Fruit fly (Drosophila melanogaster) whole organism, embryonic: ENCODE data around the gene CG43886.

Experiments used
- Adf1 ChIP-seq: fragments of 200-800 bp; sonication (Bioruptor generic); IDR thresholded peaks from 2 replicates; pipeline ENCODE4 v1.3.6; 2022; ENCODE audit warnings: missing biosample characterization, missing genetic modification characterization
- BEAF-32 ChIP-seq: fragments of 200-800 bp; sonication (Bioruptor generic); optimal IDR thresholded peaks from 3 replicates; lab custom pipeline; 2017; ENCODE audit warnings: missing biosample characterization, missing genetic modification characterization, mild to moderate bottlenecking, moderate library complexity, missing genetic modification reagents
- Blimp-1 ChIP-seq: fragments of 200-800 bp; sonication (Bioruptor generic); optimal IDR thresholded peaks from 3 replicates; lab custom pipeline; 2018; ENCODE audit warnings: missing biosample characterization, missing genetic modification characterization, mild to moderate bottlenecking, moderate library complexity, missing genetic modification reagents
- CG10431 ChIP-seq: fragments of 200-800 bp; sonication (Bioruptor generic); optimal IDR thresholded peaks from 3 replicates; lab custom pipeline; 2018; ENCODE audit warnings: missing biosample characterization, mild to moderate bottlenecking, missing genetic modification characterization
- CG11093 ChIP-seq: fragments of 200-800 bp; sonication (Bioruptor generic); IDR thresholded peaks from 3 replicates; pipeline ENCODE4 v1.3.6; 2022; ENCODE audit warnings: missing biosample characterization, missing genetic modification characterization
- CG11247 ChIP-seq: fragments of 200-800 bp; sonication (Bioruptor generic); IDR thresholded peaks from 2 replicates; pipeline ENCODE4 v1.3.6; 2022; ENCODE audit warnings: missing biosample characterization, missing genetic modification characterization
- CG11504 ChIP-seq: fragments of 200-800 bp; sonication (Bioruptor generic); optimal IDR thresholded peaks from 3 replicates; lab custom pipeline; 2019; ENCODE audit warnings: missing biosample characterization, mild to moderate bottlenecking, missing genetic modification characterization, moderate library complexity
- CG12299 ChIP-seq: fragments of 200-800 bp; sonication (Bioruptor generic); optimal IDR thresholded peaks from 2 replicates; lab custom pipeline; 2018; ENCODE audit warnings: missing biosample characterization, mild to moderate bottlenecking, missing genetic modification characterization
- CG15073 ChIP-seq: fragments of 200-800 bp; sonication (Bioruptor generic); optimal IDR thresholded peaks from 2 replicates; lab custom pipeline; 2016; ENCODE audit warnings: missing biosample characterization, missing genetic modification characterization
- CG1602 ChIP-seq: fragments of 200-800 bp; sonication (Bioruptor generic); optimal IDR thresholded peaks from 3 replicates; lab custom pipeline; 2016; ENCODE audit warnings: missing biosample characterization, missing genetic modification characterization
- CG17359 ChIP-seq: fragments of 200-800 bp; sonication (Bioruptor generic); optimal IDR thresholded peaks from 3 replicates; lab custom pipeline; 2018; ENCODE audit warnings: missing biosample characterization, mild to moderate bottlenecking, missing genetic modification characterization, moderate library complexity
- CG17568 ChIP-seq: fragments of 200-800 bp; sonication (Bioruptor generic); optimal IDR thresholded peaks from 2 replicates; lab custom pipeline; 2018; ENCODE audit warnings: missing biosample characterization, mild to moderate bottlenecking, missing genetic modification characterization, moderate library complexity
- CG1832 ChIP-seq: fragments of 200-800 bp; sonication (Bioruptor generic); optimal IDR thresholded peaks from 2 replicates; lab custom pipeline; 2017; ENCODE audit warnings: missing biosample characterization, mild to moderate bottlenecking, missing genetic modification characterization, inconsistent platforms
- CG30431 ChIP-seq: fragments of 200-800 bp; sonication (Bioruptor generic); optimal IDR thresholded peaks from 2 replicates; lab custom pipeline; 2017; ENCODE audit warnings: missing biosample characterization, missing genetic modification characterization
- CG3065 ChIP-seq: fragments of 200-800 bp; sonication (Bioruptor generic); optimal IDR thresholded peaks from 2 replicates; lab custom pipeline; 2016; ENCODE audit warnings: missing biosample characterization, missing genetic modification characterization
- CG7745 ChIP-seq: fragments of 200-800 bp; sonication (Bioruptor generic); optimal IDR thresholded peaks from 2 replicates; lab custom pipeline; 2018; ENCODE audit warnings: missing biosample characterization, mild to moderate bottlenecking, missing genetic modification characterization, moderate library complexity
- CG9817 ChIP-seq: fragments of 200-800 bp; sonication (Bioruptor generic); optimal IDR thresholded peaks from 2 replicates; lab custom pipeline; 2018; ENCODE audit warnings: missing biosample characterization, mild to moderate bottlenecking, missing genetic modification characterization, moderate library complexity
- Fer1 ChIP-seq: fragments of 200-800 bp; sonication (Bioruptor generic); optimal IDR thresholded peaks from 2 replicates; lab custom pipeline; 2017; ENCODE audit warnings: missing biosample characterization, mild to moderate bottlenecking, missing genetic modification characterization
- Fer2 ChIP-seq: fragments of 200-800 bp; sonication (Bioruptor generic); optimal IDR thresholded peaks from 2 replicates; lab custom pipeline; 2018; ENCODE audit warnings: missing biosample characterization, mild to moderate bottlenecking, missing genetic modification characterization, moderate library complexity
- HLH4C ChIP-seq: fragments of 200-800 bp; sonication (Bioruptor generic); IDR thresholded peaks from 3 replicates; pipeline ENCODE4 v1.3.6; 2022; ENCODE audit warnings: missing biosample characterization, missing genetic modification characterization; ENCODE audit not compliant: partially characterized antibody
- Hand ChIP-seq: fragments of 200-800 bp; sonication (Bioruptor generic); optimal IDR thresholded peaks from 2 replicates; lab custom pipeline; 2017; ENCODE audit warnings: mild to moderate bottlenecking, missing biosample characterization, missing genetic modification reagents, missing genetic modification characterization
- HmgZ ChIP-seq: fragments of 200-800 bp; sonication (Bioruptor generic); optimal IDR thresholded peaks from 2 replicates; lab custom pipeline; 2018; ENCODE audit warnings: missing biosample characterization, mild to moderate bottlenecking, missing genetic modification characterization
- Hmr ChIP-seq: fragments of 200-800 bp; sonication (Bioruptor generic); optimal IDR thresholded peaks from 3 replicates; lab custom pipeline; 2017; ENCODE audit warnings: mild to moderate bottlenecking, missing biosample characterization, missing genetic modification reagents, missing genetic modification characterization
- Hr51 ChIP-seq, 2 experiments: fragments of 200-800 bp; sonication (Bioruptor generic); optimal IDR thresholded peaks; 2 replicates in 1 of 2; 3 replicates in 1 of 2; lab custom pipeline; 2016 to 2018; ENCODE audit warnings: missing biosample characterization in 2 of 2, missing genetic modification characterization in 2 of 2, mild to moderate bottlenecking in 1 of 2, moderate library complexity in 1 of 2
- Hsf ChIP-seq: fragments of 200-800 bp; sonication (Bioruptor generic); optimal IDR thresholded peaks from 3 replicates; lab custom pipeline; 2016; ENCODE audit warnings: missing biosample characterization, missing genetic modification characterization
- Pdp1 ChIP-seq, 2 experiments: fragments of 200-800 bp; sonication (Bioruptor generic); optimal IDR thresholded peaks; 3 replicates each; lab custom pipeline; 2016; ENCODE audit warnings: missing biosample characterization in 2 of 2, missing genetic modification characterization in 2 of 2, mild to moderate bottlenecking in 1 of 2, moderate library complexity in 1 of 2
- Ravus ChIP-seq: fragments of 200-800 bp; sonication (Bioruptor generic); IDR thresholded peaks from 2 replicates; pipeline ENCODE4 v1.3.6; 2022; ENCODE audit warnings: missing biosample characterization, missing genetic modification characterization
- ara ChIP-seq: fragments of 200-800 bp; sonication (Bioruptor generic); IDR thresholded peaks from 2 replicates; pipeline ENCODE4 v1.3.6; 2022; ENCODE audit warnings: missing biosample characterization, missing genetic modification characterization
- ase ChIP-seq: fragments of 200-800 bp; sonication (Bioruptor generic); IDR thresholded peaks from 3 replicates; pipeline ENCODE4 v1.3.6; 2022; ENCODE audit warnings: missing biosample characterization, missing genetic modification characterization
- bab2 ChIP-seq: fragments of 200-800 bp; sonication (Bioruptor generic); optimal IDR thresholded peaks from 2 replicates; lab custom pipeline; 2016; ENCODE audit warnings: missing biosample characterization, missing genetic modification characterization
- bcd ChIP-seq: fragments of 200-800 bp; sonication (Bioruptor generic); optimal IDR thresholded peaks from 2 replicates; lab custom pipeline; 2017; ENCODE audit warnings: missing biosample characterization, mild to moderate bottlenecking, missing genetic modification characterization
- chm ChIP-seq: fragments of 200-800 bp; sonication (Bioruptor generic); IDR thresholded peaks from 2 replicates; pipeline ENCODE4 v1.3.6; 2022; ENCODE audit warnings: missing biosample characterization, missing genetic modification characterization
- danr ChIP-seq: fragments of 200-800 bp; sonication (Bioruptor generic); IDR thresholded peaks from 2 replicates; pipeline ENCODE4 v1.3.6; 2022; ENCODE audit warnings: missing biosample characterization, missing genetic modification characterization
- emc ChIP-seq: fragments of 200-800 bp; sonication (Bioruptor generic); optimal IDR thresholded peaks from 2 replicates; lab custom pipeline; 2016; ENCODE audit warnings: missing biosample characterization, missing genetic modification characterization
- hb ChIP-seq: fragments of 200-800 bp; sonication (Bioruptor generic); IDR thresholded peaks from 3 replicates; pipeline ENCODE4 v1.3.6; 2022; ENCODE audit warnings: missing biosample characterization, missing genetic modification characterization; ENCODE audit not compliant: partially characterized antibody
- jigr1 ChIP-seq: fragments of 200-800 bp; sonication (Bioruptor generic); IDR thresholded peaks from 3 replicates; pipeline ENCODE4 v1.3.6; 2022; ENCODE audit warnings: missing biosample characterization, missing genetic modification characterization
- kay ChIP-seq: fragments of 200-800 bp; sonication (Bioruptor generic); optimal IDR thresholded peaks from 2 replicates; lab custom pipeline; 2016; ENCODE audit warnings: missing biosample characterization, missing genetic modification characterization
- nerfin-2 ChIP-seq: fragments of 200-800 bp; sonication (Bioruptor generic); IDR thresholded peaks from 2 replicates; pipeline ENCODE4 v1.3.6; 2022; ENCODE audit warnings: missing biosample characterization, missing genetic modification characterization; ENCODE audit not compliant: partially characterized antibody
- nom ChIP-seq: fragments of 200-800 bp; sonication (Bioruptor generic); optimal IDR thresholded peaks from 2 replicates; lab custom pipeline; 2017; ENCODE audit warnings: missing biosample characterization, missing genetic modification characterization, mild to moderate bottlenecking, moderate library complexity, missing genetic modification reagents
- pum ChIP-seq: fragments of 200-800 bp; sonication (Bioruptor generic); optimal IDR thresholded peaks from 2 replicates; lab custom pipeline; 2016; ENCODE audit warnings: missing biosample characterization, missing genetic modification characterization
- salm ChIP-seq: fragments of 200-800 bp; sonication (Bioruptor generic); optimal IDR thresholded peaks from 2 replicates; lab custom pipeline; 2018; ENCODE audit warnings: missing biosample characterization, mild to moderate bottlenecking, missing genetic modification characterization
- sens ChIP-seq: fragments of 200-800 bp; sonication (Bioruptor generic); peaks from one replicate; lab custom pipeline; 2016; ENCODE audit warnings: missing biosample characterization, missing genetic modification characterization
- slbo ChIP-seq: fragments of 200-800 bp; sonication (Bioruptor generic); IDR thresholded peaks from 2 replicates; pipeline ENCODE4 v1.3.6; 2022; ENCODE audit warnings: missing biosample characterization, missing genetic modification characterization
- ssp ChIP-seq: fragments of 200-800 bp; sonication (Bioruptor generic); IDR thresholded peaks from 2 replicates; pipeline ENCODE4 v1.3.6; 2022; ENCODE audit warnings: missing biosample characterization, missing genetic modification characterization
- tap ChIP-seq: fragments of 200-800 bp; optimal IDR thresholded peaks from 3 replicates; lab custom pipeline; 2019; ENCODE audit warnings: missing biosample characterization, mild to moderate bottlenecking, missing genetic modification characterization, moderate library complexity
- trh ChIP-seq: fragments of 200-800 bp; sonication (Bioruptor generic); optimal IDR thresholded peaks from 2 replicates; lab custom pipeline; 2016; ENCODE audit warnings: missing biosample characterization, missing genetic modification characterization
- vvl ChIP-seq: fragments of 200-800 bp; sonication (Bioruptor generic); IDR thresholded peaks from 2 replicates; pipeline ENCODE4 v1.3.6; 2022; ENCODE audit warnings: missing biosample characterization, missing genetic modification characterization
- wek ChIP-seq: fragments of 200-800 bp; sonication (Bioruptor generic); optimal IDR thresholded peaks from 3 replicates; lab custom pipeline; 2018; ENCODE audit warnings: missing biosample characterization, mild to moderate bottlenecking, missing genetic modification characterization, moderate library complexity
- zfh2 ChIP-seq: fragments of 200-800 bp; sonication (Bioruptor generic); optimal IDR thresholded peaks from 2 replicates; lab custom pipeline; 2016; ENCODE audit warnings: missing biosample characterization, missing genetic modification characterization

Gene CG43886

DNA sequence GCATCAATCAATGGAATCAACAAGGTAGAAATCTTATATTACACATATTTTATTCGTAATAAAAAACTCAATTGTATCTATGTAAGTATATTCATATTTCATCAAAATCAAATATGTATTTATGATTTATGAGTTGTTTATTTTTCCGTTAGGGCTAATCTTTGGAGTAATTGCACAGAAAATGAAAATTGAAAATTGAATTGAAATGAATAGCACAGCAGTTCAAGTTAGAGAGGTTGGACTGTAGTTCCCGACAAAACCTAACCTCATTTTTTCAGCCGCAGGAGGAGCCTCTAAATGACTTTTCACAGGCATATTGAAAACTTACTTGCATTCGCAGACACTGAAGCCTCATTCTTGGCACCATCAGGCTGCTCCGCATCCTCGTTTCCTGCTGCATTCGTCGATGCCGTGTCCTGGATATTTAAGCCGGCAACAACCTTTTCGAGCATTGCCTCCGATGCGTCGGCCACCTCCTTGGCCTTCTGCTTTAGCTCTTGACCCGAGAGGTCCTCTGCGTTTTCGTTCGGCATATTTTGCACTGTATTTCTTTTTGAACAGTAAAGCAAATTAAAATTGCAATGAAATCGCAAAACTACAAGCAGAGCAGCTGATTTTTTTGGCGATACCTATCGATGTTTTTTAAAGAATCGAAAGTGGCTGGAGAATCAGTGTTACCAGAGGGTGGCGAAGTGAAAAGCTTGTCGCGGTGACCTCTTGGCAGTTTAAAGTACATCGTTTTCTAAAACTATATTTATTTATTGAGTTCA is 18.4 kb upstream of the CG43886 start, which contains the start of gene Nmt (continued):
- TF ChIP-seq CG11093 (GFP tag; lab: Robert Waterston, UW) = 0 out of 3 replicates have a peak, but pooled peaks have one; percentile 11
- TF ChIP-seq danr = no peak
- no peak for TF ChIP-seq CG3065 (GFP tag; lab: Kevin White, UChicago)
- TF ChIP-seq BEAF-32 = peak; percentile 84
- TF ChIP-seq Ravus (GFP tag; lab: Robert Waterston, UW) = no peak
- no peak for TF ChIP-seq CG30431 (GFP tag; lab: Kevin White, UChicago)
- TF ChIP-seq ara (GFP tag; lab: Robert Waterston, UW) = no peak
- TF ChIP-seq Hmr (GFP tag; lab: Kevin White, UChicago) = peak; percentile 28
- no peak for TF ChIP-seq Fer1 (GFP tag; lab: Kevin White, UChicago)
- peak; percentile 26 for TF ChIP-seq CG1602 (GFP tag; lab: Kevin White, UChicago)
- 0 out of 2 replicates have a peak, but pooled peaks have one; percentile 25 for TF ChIP-seq chm (GFP tag; lab: Robert Waterston, UW)
- no peak; the same call in 1 of the 2 replicates for TF ChIP-seq Adf1 (GFP tag; lab: Robert Waterston, UW)
- peak; percentile 51; the same call in 1 of the 2 replicates for TF ChIP-seq nerfin-2 (GFP tag; lab: Robert Waterston, UW)
- TF ChIP-seq CG11504 = no peak
- no peak for TF ChIP-seq HmgZ
- no peak for TF ChIP-seq CG12299
- no peak for TF ChIP-seq bcd (GFP tag; lab: Kevin White, UChicago)
- TF ChIP-seq Blimp-1 (GFP tag; lab: Kevin White, UChicago) = peak; percentile 16
- TF ChIP-seq sens (GFP tag; lab: Kevin White, UChicago) = peak; percentile 71
- TF ChIP-seq ssp = no peak
- TF ChIP-seq vvl = peak; percentile 12; the same call in 1 of the 2 replicates
- no peak for TF ChIP-seq tap
- no peak for TF ChIP-seq CG10431 (GFP tag; lab: Kevin White, UChicago)
- no peak for TF ChIP-seq pum
- no peak for TF ChIP-seq Hand (GFP tag; lab: Kevin White, UChicago)
- TF ChIP-seq Fer2 = no peak
- peak; percentile 26 for TF ChIP-seq CG17359 (tag; lab: Kevin White, UChicago)
- peak; percentile 82 for TF ChIP-seq slbo (GFP tag; lab: Robert Waterston, UW)
- TF ChIP-seq trh (GFP tag; lab: Kevin White, UChicago) = no peak
- TF ChIP-seq CG11247 = no peak
- peak; percentile 2 for TF ChIP-seq CG9817 (tag; lab: Kevin White, UChicago)
- TF ChIP-seq CG15073 (GFP tag; lab: Kevin White, UChicago) = no peak
- TF ChIP-seq hb (GFP tag; lab: Robert Waterston, UW) = 0 out of 3 replicates have a peak, but pooled peaks have one; percentile 24
- no peak for TF ChIP-seq kay (GFP tag; lab: Kevin White, UChicago)
- TF ChIP-seq CG7745 (tag; lab: Kevin White, UChicago) = no peak
- no peak for TF ChIP-seq CG17568 (GFP tag; lab: Kevin White, UChicago)
- no peak for TF ChIP-seq CG1832 (GFP tag; lab: Kevin White, UChicago)
- TF ChIP-seq wek = no peak
- no peak for TF ChIP-seq bab2 (GFP tag; lab: Kevin White, UChicago)
- peak; percentile 71 for TF ChIP-seq HLH4C (GFP tag; lab: Robert Waterston, UW)
- no peak for TF ChIP-seq jigr1
- no peak for TF ChIP-seq ase (GFP tag; lab: Robert Waterston, UW)
- TF ChIP-seq Hr51 (GFP tag; optimal IDR thresholded peaks at IDR 0.05; lab: Kevin White, UChicago) = no peak
- no peak for TF ChIP-seq emc (GFP tag; lab: Kevin White, UChicago)
- TF ChIP-seq Hsf = peak; percentile 30
- TF ChIP-seq salm (tag; lab: Kevin White, UChicago) = no peak
- TF ChIP-seq zfh2 (GFP tag; lab: Kevin White, UChicago) = peak; percentile 25
- peak in 1 of 2 experiments; percentile 4 for TF ChIP-seq Pdp1 (GFP tag; optimal IDR thresholded peaks at IDR 0.05; lab: Kevin White, UChicago)
- TF ChIP-seq nom (GFP tag; lab: Kevin White, UChicago) = no peak
